Fruit fly (Drosophila melanogaster): ENCODE data around the gene RtGEF.

- TF ChIP-seq Pdp1 (GFP tag; optimal IDR thresholded peaks at IDR 0.05) (no peak), CG32532 (GFP tag; IDR thresholded peaks at IDR 0.05) (no peak), CG17612 (GFP tag; IDR thresholded peaks at IDR 0.05) (no peak)
Observed at dm6 chr2L:20340635-20341034, 9.6 kb upstream of the RtGEF start.
